Worm (Caenorhabditis elegans) whole organism, L4 larva: ENCODE measurements around the gene nlp-21.

Experiments used
- D1046.2 ChIP-seq: fragments of 200-800 bp; sonication (Bioruptor generic); IDR thresholded peaks from 2 replicates; pipeline ENCODE4 v1.3.6; 2022; ENCODE audit warnings: missing genetic modification characterization, missing compliant biosample characterization
- F10B5.3 ChIP-seq: sonication (generic microtip); optimal IDR thresholded peaks from 2 replicates; lab custom pipeline; 2016; ENCODE audit warnings: mild to moderate bottlenecking, missing genetic modification characterization, missing compliant biosample characterization
- F44E2.7 ChIP-seq: fragments of 200-800 bp; sonication (Bioruptor generic); IDR thresholded peaks from 2 replicates; pipeline ENCODE4 v2.1.2; 2022; ENCODE audit warnings: missing genetic modification characterization, missing compliant biosample characterization
- F49E8.2 ChIP-seq: sonication (generic microtip); optimal IDR thresholded peaks from 2 replicates; lab custom pipeline; 2016; ENCODE audit warnings: missing compliant biosample characterization, mild to moderate bottlenecking, missing genetic modification characterization, borderline replicate concordance
- Y105C5A.15 ChIP-seq: fragments of 200-800 bp; sonication (Bioruptor generic); IDR thresholded peaks from 2 replicates; pipeline ENCODE4 v1.3.6; 2022; ENCODE audit warnings: missing genetic modification characterization, missing compliant biosample characterization
- Y48G9A.11 ChIP-seq: fragments of 200-800 bp; sonication (Bioruptor generic); IDR thresholded peaks from 2 replicates; pipeline ENCODE4 v1.3.6; 2022; ENCODE audit warnings: missing genetic modification reagents, missing genetic modification characterization, missing compliant biosample characterization
- Y75B8A.6 ChIP-seq: fragments of 200-800 bp; sonication (Bioruptor generic); IDR thresholded peaks from 2 replicates; pipeline ENCODE4 v1.3.6; 2022; ENCODE audit warnings: missing genetic modification reagents, missing genetic modification characterization, missing compliant biosample characterization
- aha-1 ChIP-seq: fragments of 150-350 bp; peaks from one replicate; lab custom pipeline; 2014; ENCODE audit warnings: missing biosample characterization, missing genetic modification characterization
- aly-2 ChIP-seq: sonication (generic microtip); optimal IDR thresholded peaks from 2 replicates; lab custom pipeline; 2018; ENCODE audit warnings: missing biosample characterization, missing genetic modification characterization
- ama-1 ChIP-seq: fragments of 150-350 bp; optimal IDR thresholded peaks from 2 replicates; lab custom pipeline; 2014; ENCODE audit warnings: inconsistent platforms, mixed read lengths
- ceh-32 ChIP-seq: sonication (generic microtip); optimal IDR thresholded peaks from 2 replicates; lab custom pipeline; 2016; ENCODE audit warnings: mild to moderate bottlenecking, missing genetic modification characterization, missing compliant biosample characterization; ENCODE audit not compliant: poor library complexity
- ceh-82 ChIP-seq: sonication (generic microtip); optimal IDR thresholded peaks from 2 replicates; lab custom pipeline; 2017; ENCODE audit warnings: missing biosample characterization, missing genetic modification characterization
- ctbp-1 ChIP-seq: fragments of 200-800 bp; sonication (Bioruptor generic); IDR thresholded peaks from 2 replicates; pipeline ENCODE4 v1.3.6; 2022; ENCODE audit warnings: missing genetic modification reagents, missing genetic modification characterization, missing compliant biosample characterization
- daf-12 ChIP-seq: fragments of 150-350 bp; optimal IDR thresholded peaks from 2 replicates; lab custom pipeline; 2014; ENCODE audit warnings: missing biosample characterization, missing genetic modification reagents, missing genetic modification characterization
- daf-8 ChIP-seq: fragments of 200-800 bp; sonication (Bioruptor generic); IDR thresholded peaks from 2 replicates; pipeline ENCODE4 v1.3.6; 2022; ENCODE audit warnings: missing genetic modification characterization, missing compliant biosample characterization
- dmd-6 ChIP-seq: fragments of 200-800 bp; sonication (Bioruptor generic); IDR thresholded peaks from 2 replicates; pipeline ENCODE4 v1.3.6; 2022; ENCODE audit warnings: missing genetic modification reagents, missing genetic modification characterization, missing compliant biosample characterization
- dve-1 ChIP-seq: sonication (generic microtip); optimal IDR thresholded peaks from 2 replicates; lab custom pipeline; 2017; ENCODE audit warnings: antibody characterized with exemption, mild to moderate bottlenecking, missing genetic modification characterization, missing compliant biosample characterization; ENCODE audit not compliant: insufficient read depth
- egl-27 ChIP-seq: sonication (generic microtip); optimal IDR thresholded peaks from 3 replicates; lab custom pipeline; 2017; ENCODE audit warnings: missing biosample characterization, missing genetic modification reagents, missing genetic modification characterization
- hlh-11 ChIP-seq: fragments of 200-800 bp; sonication (Bioruptor generic); optimal IDR thresholded peaks from 2 replicates; lab custom pipeline; 2018; ENCODE audit warnings: mild to moderate bottlenecking, missing genetic modification characterization, missing compliant biosample characterization
- hlh-30 ChIP-seq: sonication (generic microtip); optimal IDR thresholded peaks from 2 replicates; lab custom pipeline; 2017; ENCODE audit warnings: antibody characterized with exemption, mild to moderate bottlenecking, missing genetic modification characterization, missing compliant biosample characterization; ENCODE audit not compliant: insufficient read depth
- lin-1 ChIP-seq: fragments of 200-800 bp; sonication (Bioruptor generic); IDR thresholded peaks from 2 replicates; pipeline ENCODE4 v1.3.6; 2022; ENCODE audit warnings: missing genetic modification reagents, missing genetic modification characterization, missing compliant biosample characterization
- lin-15B ChIP-seq: fragments of 150-350 bp; sonication (generic microtip); optimal IDR thresholded peaks from 3 replicates; lab custom pipeline; 2014; ENCODE audit warnings: missing biosample characterization, missing genetic modification characterization
- lin-39 ChIP-seq: fragments of 150-350 bp; optimal IDR thresholded peaks from 2 replicates; lab custom pipeline; 2014; ENCODE audit warnings: missing biosample characterization, missing genetic modification reagents, missing genetic modification characterization
- lir-3 ChIP-seq: sonication (generic microtip); optimal IDR thresholded peaks from 2 replicates; lab custom pipeline; 2016; ENCODE audit warnings: mild to moderate bottlenecking, missing genetic modification characterization, missing compliant biosample characterization
- mep-1 ChIP-seq: fragments of 150-350 bp; sonication (generic microtip); optimal IDR thresholded peaks from 3 replicates; lab custom pipeline; 2014; ENCODE audit warnings: missing biosample characterization, missing genetic modification characterization
- nhr-102 ChIP-seq: sonication (generic microtip); optimal IDR thresholded peaks from 2 replicates; lab custom pipeline; 2016; ENCODE audit warnings: mild to moderate bottlenecking, missing genetic modification characterization, moderate library complexity, missing compliant biosample characterization
- nhr-11 ChIP-seq: fragments of 150-350 bp; optimal IDR thresholded peaks from 2 replicates; lab custom pipeline; 2014; ENCODE audit warnings: missing biosample characterization, missing genetic modification characterization
- nhr-237 ChIP-seq: sonication (generic microtip); optimal IDR thresholded peaks from 2 replicates; lab custom pipeline; 2017; ENCODE audit warnings: missing biosample characterization, missing genetic modification characterization
- nhr-41 ChIP-seq: fragments of 200-800 bp; sonication (Bioruptor generic); IDR thresholded peaks from 2 replicates; pipeline ENCODE4 v1.3.6; 2022; ENCODE audit warnings: missing genetic modification reagents, missing genetic modification characterization, missing compliant biosample characterization
- nhr-42 ChIP-seq: fragments of 200-800 bp; sonication (Bioruptor generic); IDR thresholded peaks from 2 replicates; pipeline ENCODE4 v1.3.6; 2022; ENCODE audit warnings: missing genetic modification characterization, missing compliant biosample characterization
- nhr-6 ChIP-seq: fragments of 150-350 bp; optimal IDR thresholded peaks from 2 replicates; lab custom pipeline; 2014; ENCODE audit warnings: missing biosample characterization, missing genetic modification characterization
- nhr-76 ChIP-seq: fragments of 150-350 bp; optimal IDR thresholded peaks from 2 replicates; lab custom pipeline; 2014; ENCODE audit warnings: missing biosample characterization, missing genetic modification characterization
- php-3 ChIP-seq: fragments of 200-800 bp; sonication (Bioruptor generic); IDR thresholded peaks from 2 replicates; pipeline ENCODE4 v1.3.6; 2022; ENCODE audit warnings: missing genetic modification reagents, missing genetic modification characterization, missing compliant biosample characterization
- pqm-1 ChIP-seq: sonication (generic microtip); optimal IDR thresholded peaks from 2 replicates; lab custom pipeline; 2017; ENCODE audit warnings: missing biosample characterization, missing genetic modification characterization
- sdz-12 ChIP-seq: fragments of 200-800 bp; sonication (Bioruptor generic); optimal IDR thresholded peaks from 2 replicates; lab custom pipeline; 2018; ENCODE audit warnings: mild to moderate bottlenecking, missing genetic modification characterization, missing compliant biosample characterization
- skn-1 ChIP-seq: fragments of 150-350 bp; optimal IDR thresholded peaks from 2 replicates; lab custom pipeline; 2014; ENCODE audit warnings: missing biosample characterization, missing genetic modification characterization
- snpc-4 ChIP-seq: fragments of 150-350 bp; optimal IDR thresholded peaks from 2 replicates; lab custom pipeline; 2014; ENCODE audit warnings: missing biosample characterization, missing genetic modification characterization
- spr-1 ChIP-seq: sonication (generic microtip); optimal IDR thresholded peaks from 2 replicates; lab custom pipeline; 2016; ENCODE audit warnings: mild to moderate bottlenecking, missing genetic modification characterization, missing compliant biosample characterization
- tag-97 ChIP-seq: fragments of 200-800 bp; sonication (Bioruptor generic); IDR thresholded peaks from 2 replicates; pipeline ENCODE4 v1.3.6; 2022; ENCODE audit warnings: missing genetic modification characterization, missing compliant biosample characterization
- unc-130 ChIP-seq: sonication (generic microtip); optimal IDR thresholded peaks from 2 replicates; lab custom pipeline; 2016; ENCODE audit warnings: missing genetic modification reagents, missing genetic modification characterization, missing compliant biosample characterization
- unc-39 ChIP-seq: sonication (generic microtip); optimal IDR thresholded peaks from 2 replicates; lab custom pipeline; 2017; ENCODE audit warnings: missing biosample characterization, missing genetic modification characterization
- unc-62 ChIP-seq, 3 experiments: fragments of 150-350 bp in 1 of 3; sonication (generic microtip); optimal IDR thresholded peaks in 2 of 3; peaks in 1 of 3; 1 replicate in 1 of 3; 2 replicates in 2 of 3; lab custom pipeline; 2014 to 2017; ENCODE audit warnings: missing biosample characterization in 3 of 3, missing genetic modification characterization in 3 of 3, missing genetic modification reagents in 3 of 3, missing genotype in 1 of 3
- vab-7 ChIP-seq: fragments of 200-800 bp; sonication (Bioruptor generic); IDR thresholded peaks from 2 replicates; pipeline ENCODE4 v1.3.6; 2022; ENCODE audit warnings: missing genetic modification reagents, missing genetic modification characterization, missing compliant biosample characterization
- zfp-2 ChIP-seq: sonication (generic microtip); optimal IDR thresholded peaks from 2 replicates; lab custom pipeline; 2016; ENCODE audit warnings: mild to moderate bottlenecking, missing genetic modification characterization, missing compliant biosample characterization
- zip-11 ChIP-seq: fragments of 200-800 bp; sonication (Bioruptor generic); IDR thresholded peaks from 2 replicates; pipeline ENCODE4 v1.3.6; 2022; ENCODE audit warnings: missing genetic modification characterization, missing compliant biosample characterization
- ztf-11 ChIP-seq: fragments of 150-350 bp; optimal IDR thresholded peaks from 2 replicates; lab custom pipeline; 2014; ENCODE audit warnings: missing biosample characterization, missing genetic modification characterization

nlp-21 gene

ce11 chrIII:11372199-11372938 lies 20.7 kb downstream of the nlp-21 start (continued):
- TF ChIP-seq mep-1 (tag; lab: Kevin White, UChicago), result peak; percentile 24
- TF ChIP-seq pqm-1 (tag; lab: Kevin White, UChicago), result peak; percentile 27
- no peak for TF ChIP-seq nhr-42
- no peak for TF ChIP-seq egl-27 (tag; lab: Kevin White, UChicago)
- TF ChIP-seq aha-1 (tag; lab: Kevin White, UChicago), result peak; percentile 69
- no peak for TF ChIP-seq daf-8 (GFP tag; lab: Robert Waterston, UW)
- no peak for TF ChIP-seq ctbp-1 (GFP tag; lab: Robert Waterston, UW)
- no peak for TF ChIP-seq ceh-82 (tag; lab: Kevin White, UChicago)
- peak; percentile 5 for TF ChIP-seq nhr-102 (tag; lab: Kevin White, UChicago)

ce11 chrIII:11371688-11372087 lies 21.4 kb downstream of the nlp-21 start, which contains the start of gene tba-7:
tba-7 (minus strand) TSS chrIII:11371788.
- no peak for TF ChIP-seq zip-11 (GFP tag; lab: Robert Waterston, UW)
- no peak for TF ChIP-seq ama-1 (lab: Kevin White, UChicago)
- no peak for TF ChIP-seq F10B5.3 (tag; lab: Kevin White, UChicago)
- no peak for TF ChIP-seq nhr-41 (GFP tag; lab: Robert Waterston, UW)
- TF ChIP-seq sdz-12 (GFP tag; lab: Kevin White, UChicago), result no peak

- peak; percentile 18 for TF ChIP-seq nhr-11
- TF ChIP-seq egl-27 (tag; lab: Kevin White, UChicago), result no peak
- TF ChIP-seq lin-1 (GFP tag; lab: Robert Waterston, UW), result peak; percentile 79; the same call in 1 of the 2 replicates
- TF ChIP-seq lir-3 (tag; lab: Kevin White, UChicago), result peak; percentile 59
- peak; percentile 52 for TF ChIP-seq nhr-102 (tag; lab: Kevin White, UChicago)
- peak; percentile 54 for TF ChIP-seq unc-130
- no peak for TF ChIP-seq daf-12 (tag; lab: Kevin White, UChicago)
- TF ChIP-seq spr-1, result peak; percentile 19
- no peak for TF ChIP-seq nhr-76
- no peak for TF ChIP-seq Y75B8A.6
- TF ChIP-seq Y48G9A.11, result 0 out of 2 replicates have a peak, but pooled peaks have one; percentile 52
- no peak for TF ChIP-seq snpc-4 (tag; lab: Kevin White, UChicago)
- TF ChIP-seq dve-1, result peak; percentile 61
- TF ChIP-seq aly-2 (tag; lab: Kevin White, UChicago), result no peak
- TF ChIP-seq Y105C5A.15 (GFP tag; lab: Robert Waterston, UW), result no peak
- TF ChIP-seq F44E2.7 (GFP tag; lab: Robert Waterston, UW), result peak; percentile 82; the same call in 1 of the 2 replicates
- TF ChIP-seq skn-1 (tag; lab: Kevin White, UChicago), result no peak
- no peak for TF ChIP-seq zfp-2 (tag; lab: Kevin White, UChicago)
- TF ChIP-seq tag-97 (GFP tag; lab: Robert Waterston, UW), result no peak
- peak in 1 of 2 experiments; percentile 83 for TF ChIP-seq unc-62 (GFP tag; optimal IDR thresholded peaks at IDR 0.05 in 1 of 2; lab: Kevin White, UChicago)
- TF ChIP-seq unc-62 (tag; optimal IDR thresholded peaks at IDR 0.05; lab: Kevin White, UChicago), result no peak
- peak; percentile 43 for TF ChIP-seq sdz-12 (GFP tag; lab: Kevin White, UChicago)
- TF ChIP-seq ztf-11 (tag; lab: Kevin White, UChicago), result no peak
- TF ChIP-seq nhr-237 (tag; lab: Kevin White, UChicago), result no peak
- peak; percentile 59 for TF ChIP-seq hlh-11 (tag; lab: Kevin White, UChicago)
- peak; percentile 90 for TF ChIP-seq D1046.2 (GFP tag; lab: Robert Waterston, UW)
- no peak for TF ChIP-seq unc-39
- no peak for TF ChIP-seq hlh-30 (tag; lab: Kevin White, UChicago)
- TF ChIP-seq ceh-32 (tag; lab: Kevin White, UChicago), result no peak
- peak; percentile 66 for TF ChIP-seq dmd-6 (GFP tag; lab: Robert Waterston, UW)
- TF ChIP-seq ctbp-1 (GFP tag; lab: Robert Waterston, UW), result 0 out of 2 replicates have a peak, but pooled peaks have one; percentile 54
- no peak for TF ChIP-seq lin-15B (tag; lab: Kevin White, UChicago)
- no peak for TF ChIP-seq lin-39 (tag; lab: Kevin White, UChicago)
- peak; percentile 95 for TF ChIP-seq aha-1 (tag; lab: Kevin White, UChicago)
- TF ChIP-seq pqm-1 (tag; lab: Kevin White, UChicago), result no peak
- peak; percentile 74 for TF ChIP-seq vab-7 (GFP tag; lab: Robert Waterston, UW)
- no peak for TF ChIP-seq php-3 (GFP tag; lab: Robert Waterston, UW)
- TF ChIP-seq nhr-6, result peak; percentile 8
- TF ChIP-seq F49E8.2 (tag; lab: Kevin White, UChicago), result peak; percentile 43
These were observed 21.8 kb downstream of the nlp-21 start for ce11 chrIII:11371236-11371635.
